Fruit fly (Drosophila melanogaster): ENCODE data around the gene CG7523.

DNA sequence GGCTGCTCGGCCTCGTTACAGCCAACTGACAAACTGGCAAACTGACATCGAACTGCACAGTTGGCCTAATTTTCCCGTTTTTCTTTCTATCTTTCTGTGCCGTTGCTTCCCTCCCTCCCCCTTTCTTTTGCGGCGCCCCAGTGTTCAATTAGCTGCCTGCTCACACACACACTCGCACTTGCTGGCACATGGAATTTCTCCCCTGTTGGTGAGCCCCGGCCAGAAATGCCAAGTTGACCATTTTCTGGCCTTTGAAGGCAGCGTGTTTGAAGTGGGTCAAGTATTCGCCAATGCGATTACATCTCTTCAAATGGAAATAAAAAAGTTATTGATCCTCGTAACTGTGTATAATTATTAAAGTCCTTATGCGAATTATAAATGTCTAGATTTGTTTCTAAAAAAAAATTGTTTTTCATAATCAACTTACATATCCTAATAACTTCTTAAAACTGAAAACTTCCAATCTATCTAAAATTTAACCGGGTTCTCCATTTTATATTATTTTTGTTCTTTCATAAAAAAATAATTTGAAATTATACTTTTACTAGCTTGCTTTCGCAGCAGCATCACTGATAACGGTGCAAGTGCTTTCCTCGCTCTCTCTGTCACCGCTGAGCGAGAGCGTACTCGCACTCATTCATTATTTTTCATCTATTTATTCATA lies 10.1 kb upstream of the CG7523 start:
- no peak for TF ChIP-seq Sin3A (optimal IDR thresholded peaks at IDR 0.05)
- TF ChIP-seq ttk (optimal IDR thresholded peaks at IDR 0.05) = no peak
- TF ChIP-seq psq (optimal IDR thresholded peaks at IDR 0.05) = no peak
- TF ChIP-seq insv (optimal IDR thresholded peaks at IDR 0.05) = no peak
- TF ChIP-seq Myc (optimal IDR thresholded peaks at IDR 0.05) = no peak
